Fruit fly (Drosophila melanogaster) whole organism, wandering third instar larva: ENCODE results near the gene CG15199.

Source experiments
- Dif ChIP-seq: fragments of 200-275, 200-300 bp; sonication (Bioruptor generic); optimal IDR thresholded peaks from 2 replicates; lab custom pipeline; 2018; ENCODE audit warnings: missing biosample characterization, missing genetic modification characterization; ENCODE audit not compliant: partially characterized antibody
- Myc ChIP-seq: fragments of >200 bp; optimal IDR thresholded peaks from 2 replicates; lab custom pipeline; 2017
- Sp1 ChIP-seq: fragments of 200-800 bp; sonication (Bioruptor generic); optimal IDR thresholded peaks from 3 replicates; lab custom pipeline; 2019; ENCODE audit warnings: missing biosample characterization, mild to moderate bottlenecking, missing genetic modification characterization, moderate library complexity
- br ChIP-seq: fragments of 200-800 bp; sonication (Bioruptor generic); optimal IDR thresholded peaks from 2 replicates; lab custom pipeline; 2016; ENCODE audit warnings: missing biosample characterization, missing genetic modification characterization
- dl ChIP-seq, 2 experiments: fragments of 175-275, 200-275 bp in 1 of 2; fragments of 200-275 bp in 1 of 2; sonication (Bioruptor generic); optimal IDR thresholded peaks; lab custom pipeline; 2018; ENCODE audit warnings: mild to moderate bottlenecking in 2 of 2, missing biosample characterization in 2 of 2, missing genetic modification characterization in 2 of 2, moderate library complexity in 2 of 2; ENCODE audit not compliant: partially characterized antibody in 2 of 2, insufficient read depth in 1 of 2
- foxo ChIP-seq, 2 experiments: fragments of 200-800 bp; sonication (Bioruptor generic); optimal IDR thresholded peaks; 2 replicates in 1 of 2; 3 replicates in 1 of 2; lab custom pipeline; 2016 to 2017; ENCODE audit warnings: missing biosample characterization in 2 of 2, missing genetic modification characterization in 2 of 2
- h ChIP-seq: fragments of 200-800 bp; sonication (Bioruptor generic); optimal IDR thresholded peaks from 3 replicates; lab custom pipeline; 2016; ENCODE audit warnings: missing biosample characterization, mild to moderate bottlenecking, missing genetic modification characterization
- pan ChIP-seq: fragments of >200 bp; optimal IDR thresholded peaks from 2 replicates; lab custom pipeline; 2017
- usp ChIP-seq: fragments of >200 bp; optimal IDR thresholded peaks from 2 replicates; lab custom pipeline; 2017; ENCODE audit warnings: missing biosample characterization, missing genetic modification characterization

- no peak for TF ChIP-seq Sp1
- TF ChIP-seq foxo (GFP tag; optimal IDR thresholded peaks at IDR 0.05; lab: Kevin White, UChicago) = no peak
- TF ChIP-seq Dif = no peak
- TF ChIP-seq dl (GFP tag; optimal IDR thresholded peaks at IDR 0.05; lab: Kevin White, UChicago; ENCODE audit: insufficient read depth in 1 of 2, partially characterized antibody in 2 of 2) = no peak
- TF ChIP-seq usp = no peak
- TF ChIP-seq h = no peak
- TF ChIP-seq br (GFP tag; lab: Kevin White, UChicago) = no peak
- no peak for TF ChIP-seq Myc
- TF ChIP-seq pan = no peak
Observed at dm6 chrX:11170578-11170977, 28.9 kb upstream of the CG15199 start, which contains the start of gene CG1394.
